Worm (Caenorhabditis elegans) whole organism, L3 larva: ENCODE data around the gene F54D5.3.

Source experiments
- R02D3.7 ChIP-seq: fragments of 150-350 bp; optimal IDR thresholded peaks from 2 replicates; lab custom pipeline; 2014; ENCODE audit warnings: missing biosample characterization, missing genetic modification characterization
- ZK546.5 ChIP-seq: sonication (generic microtip); optimal IDR thresholded peaks from 2 replicates; lab custom pipeline; 2017; ENCODE audit warnings: missing biosample characterization, missing genetic modification characterization
- aly-2 ChIP-seq: fragments of 150-350 bp; optimal IDR thresholded peaks from 2 replicates; lab custom pipeline; 2014; ENCODE audit warnings: missing biosample characterization, missing genetic modification characterization
- ama-1 ChIP-seq: fragments of 150-350 bp; optimal IDR thresholded peaks from 2 replicates; lab custom pipeline; 2018
- ceh-16 ChIP-seq: sonication (generic microtip); optimal IDR thresholded peaks from 2 replicates; lab custom pipeline; 2017; ENCODE audit warnings: missing biosample characterization, missing genetic modification characterization
- ceh-28 ChIP-seq: fragments of 150-350 bp; optimal IDR thresholded peaks from 2 replicates; lab custom pipeline; 2014; ENCODE audit warnings: missing biosample characterization, missing genetic modification reagents, missing genetic modification characterization
- ceh-82 ChIP-seq: fragments of 150-350 bp; optimal IDR thresholded peaks from 2 replicates; lab custom pipeline; 2014; ENCODE audit warnings: missing biosample characterization, missing genetic modification characterization
- ceh-9 ChIP-seq: sonication (generic microtip); optimal IDR thresholded peaks from 2 replicates; lab custom pipeline; 2018; ENCODE audit warnings: missing biosample characterization, missing genetic modification characterization
- daf-12 ChIP-seq: fragments of 150-350 bp; optimal IDR thresholded peaks from 2 replicates; lab custom pipeline; 2014; ENCODE audit warnings: missing biosample characterization, missing genetic modification reagents, missing genetic modification characterization
- egl-27 ChIP-seq: sonication (generic microtip); optimal IDR thresholded peaks from 4 replicates; lab custom pipeline; 2017; ENCODE audit warnings: missing biosample characterization, missing genetic modification reagents, missing genetic modification characterization
- egl-5 ChIP-seq: fragments of 150-350 bp; optimal IDR thresholded peaks from 2 replicates; lab custom pipeline; 2017; ENCODE audit warnings: missing biosample characterization, missing genetic modification reagents, missing genetic modification characterization, inconsistent platforms
- elt-1 ChIP-seq: fragments of 150-350 bp; optimal IDR thresholded peaks from 2 replicates; lab custom pipeline; 2014; ENCODE audit warnings: missing biosample characterization, missing genetic modification characterization
- elt-2 ChIP-seq: sonication (generic microtip); optimal IDR thresholded peaks from 2 replicates; lab custom pipeline; 2016; ENCODE audit warnings: missing genetic modification reagents, mild to moderate bottlenecking, missing genetic modification characterization, missing compliant biosample characterization
- elt-3 ChIP-seq, 3 experiments: fragments of 150-350 bp in 1 of 3; sonication (generic microtip) in 2 of 3; optimal IDR thresholded peaks; 2 replicates in 2 of 3; 4 replicates in 1 of 3; lab custom pipeline; 2014 to 2017; ENCODE audit warnings: missing biosample characterization in 3 of 3, missing genetic modification characterization in 3 of 3
- eor-1 ChIP-seq, 2 experiments: fragments of 150-350 bp; optimal IDR thresholded peaks; 2 replicates each; lab custom pipeline; 2014 to 2018; ENCODE audit warnings: missing biosample characterization in 2 of 2, missing genetic modification characterization in 2 of 2
- fkh-10 ChIP-seq: sonication (generic microtip); optimal IDR thresholded peaks from 2 replicates; lab custom pipeline; 2017; ENCODE audit warnings: missing biosample characterization, missing genetic modification reagents, missing genetic modification characterization
- fkh-2 ChIP-seq: fragments of 150-350 bp; optimal IDR thresholded peaks from 2 replicates; lab custom pipeline; 2014; ENCODE audit warnings: missing biosample characterization, missing genetic modification reagents, missing genetic modification characterization
- fos-1 ChIP-seq: fragments of 150-350 bp; optimal IDR thresholded peaks from 2 replicates; lab custom pipeline; 2014; ENCODE audit warnings: missing biosample characterization, missing genetic modification characterization
- hmg-11 ChIP-seq: sonication (generic microtip); optimal IDR thresholded peaks from 2 replicates; lab custom pipeline; 2016; ENCODE audit warnings: missing genetic modification characterization, missing compliant biosample characterization
- jun-1 ChIP-seq: fragments of 150-350 bp; optimal IDR thresholded peaks from 2 replicates; lab custom pipeline; 2014; ENCODE audit warnings: missing biosample characterization, missing genetic modification reagents, missing genetic modification characterization
- lin-15B ChIP-seq: fragments of 150-350 bp; optimal IDR thresholded peaks from 2 replicates; lab custom pipeline; 2014; ENCODE audit warnings: missing biosample characterization, missing genetic modification characterization
- lin-39 ChIP-seq: fragments of 150-350 bp; optimal IDR thresholded peaks from 2 replicates; lab custom pipeline; 2018; ENCODE audit warnings: missing biosample characterization, missing genetic modification reagents, missing genetic modification characterization
- lsy-12 ChIP-seq: sonication (generic microtip); optimal IDR thresholded peaks from 2 replicates; lab custom pipeline; 2016; ENCODE audit warnings: mild to moderate bottlenecking, missing genetic modification characterization, missing compliant biosample characterization
- mdl-1 ChIP-seq: fragments of 150-350 bp; optimal IDR thresholded peaks from 2 replicates; lab custom pipeline; 2014; ENCODE audit warnings: missing biosample characterization, missing genetic modification characterization
- mml-1 ChIP-seq: fragments of 150-350 bp; sonication (generic microtip); optimal IDR thresholded peaks from 3 replicates; lab custom pipeline; 2014; ENCODE audit warnings: missing biosample characterization, missing genetic modification characterization
- nfya-1 ChIP-seq: sonication (generic microtip); optimal IDR thresholded peaks from 2 replicates; lab custom pipeline; 2017; ENCODE audit warnings: missing genetic modification characterization, mild to moderate bottlenecking, missing compliant biosample characterization, antibody characterized with exemption, moderate library complexity; ENCODE audit not compliant: insufficient read depth
- nhr-11 ChIP-seq: fragments of 150-350 bp; optimal IDR thresholded peaks from 2 replicates; lab custom pipeline; 2014; ENCODE audit warnings: missing biosample characterization, missing genetic modification characterization
- nhr-12 ChIP-seq: fragments of 150-350 bp; optimal IDR thresholded peaks from 2 replicates; lab custom pipeline; 2014; ENCODE audit warnings: missing biosample characterization, missing genetic modification characterization
- nhr-23 ChIP-seq: fragments of 150-350 bp; optimal IDR thresholded peaks from 2 replicates; lab custom pipeline; 2014; ENCODE audit warnings: missing biosample characterization, missing genetic modification reagents, missing genetic modification characterization
- nhr-237 ChIP-seq: fragments of 150-350 bp; optimal IDR thresholded peaks from 2 replicates; lab custom pipeline; 2014; ENCODE audit warnings: missing biosample characterization, missing genetic modification characterization
- nhr-25 ChIP-seq: sonication (generic microtip); optimal IDR thresholded peaks from 2 replicates; lab custom pipeline; 2017; ENCODE audit warnings: missing biosample characterization, missing genetic modification characterization
- nhr-28 ChIP-seq: fragments of 150-350 bp; optimal IDR thresholded peaks from 2 replicates; lab custom pipeline; 2014; ENCODE audit warnings: missing biosample characterization, missing genetic modification characterization
- nhr-43 ChIP-seq: sonication (generic microtip); optimal IDR thresholded peaks from 2 replicates; lab custom pipeline; 2016; ENCODE audit warnings: mild to moderate bottlenecking, missing genetic modification characterization, missing compliant biosample characterization; ENCODE audit not compliant: poor library complexity, severe bottlenecking
- nhr-67 ChIP-seq: fragments of 150-350 bp; optimal IDR thresholded peaks from 2 replicates; lab custom pipeline; 2014; ENCODE audit warnings: missing biosample characterization, missing genetic modification characterization
- nhr-76 ChIP-seq: fragments of 150-350 bp; sonication (generic microtip); optimal IDR thresholded peaks from 5 replicates; lab custom pipeline; 2014; ENCODE audit warnings: missing biosample characterization, missing genetic modification characterization
- nhr-77 ChIP-seq: fragments of 150-350 bp; optimal IDR thresholded peaks from 2 replicates; lab custom pipeline; 2014; ENCODE audit warnings: missing biosample characterization, missing genetic modification characterization
- pha-4 ChIP-seq: fragments of 150-350 bp; optimal IDR thresholded peaks from 2 replicates; lab custom pipeline; 2014; ENCODE audit warnings: missing biosample characterization, missing genetic modification reagents, missing genetic modification characterization
- pqm-1 ChIP-seq: fragments of 150-350 bp; optimal IDR thresholded peaks from 2 replicates; lab custom pipeline; 2017; ENCODE audit warnings: missing biosample characterization, missing genetic modification characterization, inconsistent platforms
- sea-2 ChIP-seq: fragments of 150-350 bp; sonication (generic microtip); optimal IDR thresholded peaks from 4 replicates; lab custom pipeline; 2014; ENCODE audit warnings: missing biosample characterization, missing genetic modification reagents, missing genetic modification characterization
- skn-1 ChIP-seq: fragments of 150-350 bp; optimal IDR thresholded peaks from 2 replicates; lab custom pipeline; 2014; ENCODE audit warnings: missing biosample characterization, missing genetic modification characterization
- snpc-4 ChIP-seq: fragments of 150-350 bp; optimal IDR thresholded peaks from 2 replicates; lab custom pipeline; 2014; ENCODE audit warnings: missing biosample characterization, missing genetic modification characterization
- tbx-2 ChIP-seq: sonication (generic microtip); optimal IDR thresholded peaks from 2 replicates; lab custom pipeline; 2016; ENCODE audit warnings: mild to moderate bottlenecking, missing genetic modification characterization, missing compliant biosample characterization
- unc-39 ChIP-seq: sonication (generic microtip); optimal IDR thresholded peaks from 4 replicates; lab custom pipeline; 2017; ENCODE audit warnings: missing biosample characterization, missing genetic modification characterization
- unc-62 ChIP-seq: fragments of 150-350 bp; sonication (generic microtip); optimal IDR thresholded peaks from 4 replicates; lab custom pipeline; 2014; ENCODE audit warnings: missing biosample characterization, missing genetic modification reagents, missing genetic modification characterization
- zag-1 ChIP-seq: fragments of 150-350 bp; optimal IDR thresholded peaks from 2 replicates; lab custom pipeline; 2014; ENCODE audit warnings: missing biosample characterization, missing genetic modification characterization
- ztf-11 ChIP-seq: fragments of 150-350 bp; optimal IDR thresholded peaks from 2 replicates; lab custom pipeline; 2014; ENCODE audit warnings: missing biosample characterization, missing genetic modification characterization
- ztf-4 ChIP-seq: fragments of 150-350 bp; optimal IDR thresholded peaks from 2 replicates; lab custom pipeline; 2014; ENCODE audit warnings: missing biosample characterization, missing genetic modification characterization

F54D5.3 gene

ce11 chrII:11545952-11546325 is 25.7 kb upstream of the F54D5.3 start:
- TF ChIP-seq nhr-12 (tag; lab: Kevin White, UChicago) (no peak), fkh-2 (tag; lab: Kevin White, UChicago) (no peak), mml-1 (tag; lab: Kevin White, UChicago) (no peak), ama-1 (no peak), unc-62 (GFP tag; lab: Kevin White, UChicago) (no peak), ZK546.5 (tag; lab: Kevin White, UChicago) (no peak), elt-3 (tag; optimal IDR thresholded peaks at IDR 0.05; lab: Kevin White, UChicago) (no peak), fkh-10 (GFP tag; lab: Kevin White, UChicago) (no peak), egl-5 (no peak), ztf-4 (tag; lab: Kevin White, UChicago) (no peak), ceh-82 (no peak), nfya-1 (tag; lab: Kevin White, UChicago) (no peak), zag-1 (tag; lab: Kevin White, UChicago) (no peak), hmg-11 (tag; lab: Kevin White, UChicago) (no peak)

- TF ChIP-seq fos-1 (tag; lab: Kevin White, UChicago): peak; percentile 66
- TF ChIP-seq skn-1 (tag; lab: Kevin White, UChicago): peak; percentile 5
- TF ChIP-seq ztf-11 (tag; lab: Kevin White, UChicago): no peak
- TF ChIP-seq aly-2: no peak
- TF ChIP-seq nhr-28 (tag; lab: Kevin White, UChicago): no peak
- no peak for TF ChIP-seq daf-12 (tag; lab: Kevin White, UChicago)
- peak in 1 of 3 experiments; percentile 28 for TF ChIP-seq elt-3 (tag; optimal IDR thresholded peaks at IDR 0.05; lab: Kevin White, UChicago)
- no peak for TF ChIP-seq pqm-1 (tag; lab: Kevin White, UChicago)
- no peak for TF ChIP-seq egl-27 (tag; lab: Kevin White, UChicago)
- no peak for TF ChIP-seq nhr-67 (tag; lab: Kevin White, UChicago)
- no peak for TF ChIP-seq zag-1 (tag; lab: Kevin White, UChicago)
- TF ChIP-seq sea-2 (GFP tag; lab: Kevin White, UChicago): no peak
- TF ChIP-seq jun-1: no peak
- peak; percentile 75 for TF ChIP-seq ceh-16
- TF ChIP-seq elt-2 (tag; lab: Kevin White, UChicago): peak; percentile 70
- peak; percentile 2 for TF ChIP-seq egl-5
- peak; percentile 73 for TF ChIP-seq nhr-23 (tag; lab: Kevin White, UChicago)
- TF ChIP-seq ceh-82: no peak
- no peak for TF ChIP-seq mml-1 (tag; lab: Kevin White, UChicago)
- TF ChIP-seq nhr-11 (tag; lab: Kevin White, UChicago): no peak
- peak; percentile 21 for TF ChIP-seq lin-39 (tag; lab: Kevin White, UChicago)
- no peak for TF ChIP-seq ZK546.5 (tag; lab: Kevin White, UChicago)
- TF ChIP-seq ama-1: peak; percentile 100
- peak; percentile 32 for TF ChIP-seq mdl-1 (tag; lab: Kevin White, UChicago)
- peak; percentile 16 for TF ChIP-seq ceh-28
- peak; percentile 54 for TF ChIP-seq lsy-12
- no peak for TF ChIP-seq nhr-76
- TF ChIP-seq nhr-77 (tag; lab: Kevin White, UChicago): no peak
- TF ChIP-seq fkh-2 (tag; lab: Kevin White, UChicago): no peak
- TF ChIP-seq unc-39 (tag; lab: Kevin White, UChicago): no peak
- peak; percentile 1 for TF ChIP-seq elt-1
- TF ChIP-seq R02D3.7 (tag; lab: Kevin White, UChicago): no peak
- TF ChIP-seq nhr-237 (tag; lab: Kevin White, UChicago): no peak
- TF ChIP-seq nhr-12 (tag; lab: Kevin White, UChicago): no peak
- TF ChIP-seq nhr-43: peak; percentile 32
- no peak for TF ChIP-seq ceh-9 (tag; lab: Kevin White, UChicago)
- no peak for TF ChIP-seq fkh-10 (GFP tag; lab: Kevin White, UChicago)
- no peak for TF ChIP-seq lin-15B
- TF ChIP-seq hmg-11 (tag; lab: Kevin White, UChicago): no peak
- TF ChIP-seq tbx-2 (tag; lab: Kevin White, UChicago): peak; percentile 65
- peak; percentile 52 for TF ChIP-seq pha-4
- TF ChIP-seq nhr-25 (tag; lab: Kevin White, UChicago): peak; percentile 96
- peak; percentile 39 for TF ChIP-seq snpc-4 (tag; lab: Kevin White, UChicago)
- peak; percentile 92 for TF ChIP-seq ztf-4 (tag; lab: Kevin White, UChicago)
- TF ChIP-seq nfya-1 (tag; lab: Kevin White, UChicago): peak; percentile 67
- TF ChIP-seq eor-1 (tag; optimal IDR thresholded peaks at IDR 0.05; lab: Kevin White, UChicago): no peak
- peak; percentile 7 for TF ChIP-seq unc-62 (GFP tag; lab: Kevin White, UChicago)
- TF ChIP-seq, all 47 proteins: peak for 21
Measured at ce11 chrII:11547254-11547687, 24.3 kb upstream of the F54D5.3 start, which contains the start of gene F54D5.7. F54D5.7 (plus strand) TSS chrII:11547517.
